Worm (Caenorhabditis elegans) whole organism, L1 larva: ENCODE results near the gene D1086.12.
"Not testable (repeated sequence)": the region's sequence is repeated elsewhere in the genome, so short reads cannot be mapped to it uniquely, and the experiment has no call there.

ENCODE experiments used
- aha-1 ChIP-seq: fragments of 150-350 bp; optimal IDR thresholded peaks from 2 replicates; lab custom pipeline; 2014; ENCODE audit warnings: missing biosample characterization, missing genetic modification characterization
- ama-1 ChIP-seq: fragments of 150-350 bp; optimal IDR thresholded peaks from 2 replicates; lab custom pipeline; 2014
- jun-1 ChIP-seq: fragments of 150-350 bp; optimal IDR thresholded peaks from 2 replicates; lab custom pipeline; 2014; ENCODE audit warnings: missing biosample characterization, missing genetic modification reagents, missing genetic modification characterization
- lin-14 ChIP-seq: fragments of 200-800 bp; sonication (Bioruptor generic); optimal IDR thresholded peaks from 2 replicates; lab custom pipeline; 2018; ENCODE audit warnings: mild to moderate bottlenecking, missing genetic modification characterization, moderate library complexity, missing compliant biosample characterization
- lin-35 ChIP-seq, 2 experiments: fragments of 150-350 bp; optimal IDR thresholded peaks; 2 replicates each; lab custom pipeline; 2014; ENCODE audit warnings: missing biosample characterization in 2 of 2, missing genetic modification characterization in 2 of 2, missing genetic modification reagents in 2 of 2
- lsy-2 ChIP-seq, 2 experiments: fragments of 150-350 bp; optimal IDR thresholded peaks; 2 replicates each; lab custom pipeline; 2014; ENCODE audit warnings: missing biosample characterization in 2 of 2, missing genetic modification characterization in 2 of 2
- sptf-1 ChIP-seq: fragments of 150-350 bp; optimal IDR thresholded peaks from 2 replicates; lab custom pipeline; 2014; ENCODE audit warnings: missing biosample characterization, missing genetic modification characterization
- zag-1 ChIP-seq: fragments of 150-350 bp; optimal IDR thresholded peaks from 2 replicates; lab custom pipeline; 2014; ENCODE audit warnings: missing biosample characterization, missing genetic modification characterization
- ztf-11 ChIP-seq, 2 experiments: sonication (generic microtip); optimal IDR thresholded peaks; 2 replicates each; lab custom pipeline; 2016 to 2017; ENCODE audit warnings: missing genetic modification characterization in 2 of 2, missing biosample characterization in 1 of 2, missing compliant biosample characterization in 1 of 2

DNA sequence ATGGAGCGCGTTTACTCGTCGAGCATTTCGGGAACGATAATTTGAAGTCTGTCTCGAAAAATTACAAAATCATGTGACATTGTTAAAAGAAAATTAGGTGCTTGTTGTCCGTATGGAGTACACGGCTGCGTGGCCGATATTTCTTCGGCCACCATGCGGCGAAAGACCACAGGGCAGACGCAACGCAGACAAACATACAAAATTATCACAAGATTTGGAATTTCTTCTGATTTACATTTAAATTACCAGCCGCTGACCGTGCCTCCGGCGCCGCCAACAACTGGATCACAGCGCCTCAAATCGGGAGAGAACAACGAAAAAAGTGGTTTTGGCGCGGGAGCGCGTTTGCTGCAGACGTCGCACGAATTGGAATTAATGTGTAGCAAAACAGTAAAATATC is 45.9 kb upstream of the D1086.12 start:
- TF ChIP-seq jun-1 (tag; lab: Kevin White, UChicago), result peak; percentile 87
- not testable (repeated sequence) for TF ChIP-seq zag-1, aha-1, sptf-1 (tag; lab: Kevin White, UChicago)
- TF ChIP-seq ztf-11 (tag; optimal IDR thresholded peaks at IDR 0.05; lab: Kevin White, UChicago), result peak in 1 of 2 experiments; percentile 100
- TF ChIP-seq ama-1, result peak; percentile 2
- TF ChIP-seq lin-35 (GFP tag; optimal IDR thresholded peaks at IDR 0.05; lab: Kevin White, UChicago), result peak; percentile 83 to 89
- TF ChIP-seq lin-14 (GFP tag; lab: Kevin White, UChicago), result peak; percentile 98
- peak; percentile 87 to 91 for TF ChIP-seq lsy-2 (tag; optimal IDR thresholded peaks at IDR 0.05; lab: Kevin White, UChicago)
